Worm (Caenorhabditis elegans): ENCODE measurements around the gene T20B3.14.

DNA sequence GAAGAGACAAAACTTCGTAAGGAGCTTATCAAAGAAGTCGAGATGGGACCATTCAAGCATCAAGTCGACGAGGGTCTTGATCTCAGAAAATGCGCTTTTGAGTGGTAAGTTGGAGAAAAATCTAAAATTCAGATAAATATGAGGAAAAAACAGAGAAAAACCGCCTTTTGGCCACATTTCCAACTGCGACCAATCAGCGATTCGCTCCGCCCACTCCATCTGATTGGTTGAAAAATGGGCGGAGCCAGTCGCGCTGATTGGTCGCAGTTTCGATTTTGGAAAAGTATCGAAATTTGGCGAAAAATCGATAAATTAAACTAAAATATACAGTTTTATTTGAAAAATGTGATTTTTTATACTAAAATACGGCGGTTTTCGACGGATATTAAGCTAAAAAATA is 9.3 kb downstream of the T20B3.14 start:
- no peak for TF ChIP-seq med-1 (GFP tag; optimal IDR thresholded peaks at IDR 0.05; ENCODE audit: insufficient read depth)
- TF ChIP-seq klf-2 (GFP tag; conservative IDR thresholded peaks at IDR 0.05): no peak
- no peak for TF ChIP-seq flt-1 (GFP tag; IDR thresholded peaks at IDR 0.05)
- no peak for TF ChIP-seq cog-1 (tag; optimal IDR thresholded peaks at IDR 0.05)
